Fruit fly (Drosophila melanogaster) whole organism, prepupa: ENCODE measurements around the gene CG9917.

ENCODE experiments used
- Smox ChIP-seq: fragments of 200-800 bp; sonication (Bioruptor generic); optimal IDR thresholded peaks from 3 replicates; lab custom pipeline; 2016; ENCODE audit warnings: missing biosample characterization, missing genetic modification characterization
- fd59A ChIP-seq: fragments of 200-800 bp; sonication (Bioruptor generic); optimal IDR thresholded peaks from 2 replicates; lab custom pipeline; 2017; ENCODE audit warnings: missing biosample characterization, mild to moderate bottlenecking, missing genetic modification characterization, missing genetic modification reagents
- topi ChIP-seq: fragments of 200-800 bp; sonication (Bioruptor generic); optimal IDR thresholded peaks from 3 replicates; lab custom pipeline; 2016; ENCODE audit warnings: missing biosample characterization, missing genetic modification characterization

- TF ChIP-seq topi (GFP tag; lab: Kevin White, UChicago) (no peak), Smox (GFP tag; lab: Kevin White, UChicago) (no peak), fd59A (no peak)
Measured at dm6 chrX:16368585-16368984, 45.6 kb upstream of the CG9917 start.
